Fruit fly (Drosophila melanogaster) S2 (cell line): ENCODE measurements around the gene CG10300.

Source experiments
- CG8478 ChIP-seq: fragments of >200 bp; optimal IDR thresholded peaks from 2 replicates; lab custom pipeline; 2018
- CTCF ChIP-seq, 2 experiments: fragments of >200 bp; optimal IDR thresholded peaks; 2 replicates each; lab custom pipeline; 2018

- TF ChIP-seq CG8478 (lab: Kevin White, UChicago) (no peak), CTCF (optimal IDR thresholded peaks at IDR 0.05; lab: Kevin White, UChicago) (no peak)
Measured at dm6 chr3R:23683757-23684156, 27.6 kb upstream of the CG10300 start, which contains the start of gene CG18754.
